Fruit fly (Drosophila melanogaster): Measurements from ENCODE around the gene CG31301.

The CG31301 gene

dm6 chr3R:15346018-15346383 is at the start of gene CG31301, which contains the start of gene Surf4:
Gene CG31301, plus strand, starts transcription at chr3R:15346205.
Gene Surf4, minus strand, starts transcription at chr3R:15346176.
- no peak for TF ChIP-seq Mio (GFP tag; optimal IDR thresholded peaks at IDR 0.05)
- no peak for TF ChIP-seq h (GFP tag; optimal IDR thresholded peaks at IDR 0.05)
- TF ChIP-seq Myc (optimal IDR thresholded peaks at IDR 0.05), result peak; percentile 3
- no peak for TF ChIP-seq CG9705 (GFP tag; optimal IDR thresholded peaks at IDR 0.05)
- TF ChIP-seq Dfd (GFP tag; optimal IDR thresholded peaks at IDR 0.05), result no peak
- no peak for TF ChIP-seq tai (GFP tag; optimal IDR thresholded peaks at IDR 0.05)
- no peak for TF ChIP-seq Hr78 (GFP tag; optimal IDR thresholded peaks at IDR 0.05)

DNA sequence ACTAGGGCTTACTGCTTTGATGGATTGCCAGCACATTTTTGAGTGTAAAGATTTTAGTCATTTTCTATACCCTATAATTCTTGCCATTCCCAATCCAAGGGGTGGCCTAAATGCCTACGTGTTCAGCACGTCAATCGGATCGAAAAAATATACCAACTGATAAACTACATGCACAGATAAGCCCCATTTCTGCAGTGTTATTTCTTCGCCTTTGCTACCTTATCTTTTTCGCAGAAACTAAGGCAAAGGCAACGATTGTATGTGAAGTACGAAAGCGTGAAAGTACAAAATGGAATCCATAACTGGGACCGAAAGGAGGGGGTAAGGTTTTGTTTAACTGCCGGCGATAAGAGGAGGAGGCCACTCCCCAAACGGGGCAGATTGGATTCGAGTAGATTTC is 48.1 kb upstream of the CG31301 start:
- TF ChIP-seq psq (GFP tag; optimal IDR thresholded peaks at IDR 0.05) (peak; percentile 94), usp (GFP tag; optimal IDR thresholded peaks at IDR 0.05) (no peak), Rel (GFP tag; optimal IDR thresholded peaks at IDR 0.05) (no peak), Rel (tag; optimal IDR thresholded peaks at IDR 0.05) (peak; percentile 59), GATAd (GFP tag; optimal IDR thresholded peaks at IDR 0.05) (no peak), Hr83 (GFP tag; optimal IDR thresholded peaks at IDR 0.05; ENCODE audit: poor library complexity, severe bottlenecking) (peak; percentile 13), h (GFP tag; optimal IDR thresholded peaks at IDR 0.05) (peak; percentile 45), Hnf4 (GFP tag; optimal IDR thresholded peaks at IDR 0.05) (no peak), dl (GFP tag; optimal IDR thresholded peaks at IDR 0.05; ENCODE audit: insufficient read depth in 1 of 2, partially characterized antibody in 2 of 2) (peak in 1 of 2 experiments; percentile 17)

dm6 chr3R:15305246-15305645 is 40.8 kb upstream of the CG31301 start:
- TF ChIP-seq woc (GFP tag; optimal IDR thresholded peaks at IDR 0.05) (no peak), Dfd (GFP tag; optimal IDR thresholded peaks at IDR 0.05) (peak; percentile 96), pan (optimal IDR thresholded peaks at IDR 0.05) (no peak)

dm6 chr3R:15309924-15310323 is 36.1 kb upstream of the CG31301 start, which contains the start of gene Tm2:
Gene Tm2, plus strand, starts transcription at chr3R:15310193.
- TF ChIP-seq Jra (GFP tag; optimal IDR thresholded peaks at IDR 0.05), result no peak
- TF ChIP-seq jim (GFP tag; optimal IDR thresholded peaks at IDR 0.05), result no peak

DNA sequence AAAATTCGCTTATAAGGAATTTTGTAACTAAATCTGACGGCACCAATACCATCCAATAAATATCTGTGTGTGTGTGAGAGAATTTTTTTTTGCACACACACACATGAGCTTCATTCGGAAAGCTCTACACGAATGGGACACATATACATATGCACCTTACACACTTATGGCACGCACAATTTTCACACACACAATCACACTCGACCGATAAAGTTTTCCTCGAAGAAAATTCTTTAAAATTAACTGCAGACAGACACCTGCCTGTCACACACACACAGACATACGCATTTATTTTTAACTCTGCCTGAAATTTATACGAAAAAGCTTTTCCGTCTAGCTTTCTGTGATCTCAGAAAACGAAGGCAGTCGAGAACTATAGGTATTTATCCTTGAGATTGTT is 35.3 kb upstream of the CG31301 start:
- TF ChIP-seq Sp1 (GFP tag; optimal IDR thresholded peaks at IDR 0.05) (no peak), jim (GFP tag; optimal IDR thresholded peaks at IDR 0.05) (no peak), tai (GFP tag; optimal IDR thresholded peaks at IDR 0.05) (no peak), Hnf4 (GFP tag; optimal IDR thresholded peaks at IDR 0.05) (no peak), OdsH (GFP tag; optimal IDR thresholded peaks at IDR 0.05) (no peak), dl (GFP tag; optimal IDR thresholded peaks at IDR 0.05; ENCODE audit: insufficient read depth in 1 of 2, partially characterized antibody in 2 of 2) (no peak), rgr (GFP tag; optimal IDR thresholded peaks at IDR 0.05) (no peak), foxo (GFP tag; optimal IDR thresholded peaks at IDR 0.05) (no peak), sv (GFP tag; optimal IDR thresholded peaks at IDR 0.05) (no peak), lola (GFP tag; optimal IDR thresholded peaks at IDR 0.05) (no peak), brk (GFP tag; optimal IDR thresholded peaks at IDR 0.05) (no peak), Jra (GFP tag; optimal IDR thresholded peaks at IDR 0.05) (no peak), Hr78 (GFP tag; optimal IDR thresholded peaks at IDR 0.05) (no peak), fru (GFP tag; optimal IDR thresholded peaks at IDR 0.05) (no peak), ey (GFP tag; optimal IDR thresholded peaks at IDR 0.05) (no peak), h (GFP tag; optimal IDR thresholded peaks at IDR 0.05) (no peak), dsf (GFP tag; optimal IDR thresholded peaks at IDR 0.05; ENCODE audit: borderline replicate concordance) (no peak)

dm6 chr3R:15313836-15314235 is 32.2 kb upstream of the CG31301 start:
- no peak for TF ChIP-seq N (GFP tag; optimal IDR thresholded peaks at IDR 0.05)
- TF ChIP-seq dl (GFP tag; optimal IDR thresholded peaks at IDR 0.05; ENCODE audit: insufficient read depth in 1 of 2, partially characterized antibody in 2 of 2), result no peak
- no peak for TF ChIP-seq brk (GFP tag; optimal IDR thresholded peaks at IDR 0.05)
- no peak for TF ChIP-seq ey (GFP tag; optimal IDR thresholded peaks at IDR 0.05)
- no peak for TF ChIP-seq Hr78 (GFP tag; optimal IDR thresholded peaks at IDR 0.05)
- TF ChIP-seq OdsH (GFP tag; optimal IDR thresholded peaks at IDR 0.05), result no peak
- no peak for TF ChIP-seq foxo (GFP tag; optimal IDR thresholded peaks at IDR 0.05)
- TF ChIP-seq tai (GFP tag; optimal IDR thresholded peaks at IDR 0.05), result no peak
- TF ChIP-seq CrebA (GFP tag; optimal IDR thresholded peaks at IDR 0.05; ENCODE audit: borderline replicate concordance), result no peak
- no peak for TF ChIP-seq usp (GFP tag; optimal IDR thresholded peaks at IDR 0.05)
- TF ChIP-seq HLH106 (tag; optimal IDR thresholded peaks at IDR 0.05), result no peak
- TF ChIP-seq br (GFP tag; optimal IDR thresholded peaks at IDR 0.05), result no peak
- TF ChIP-seq Vsx2 (GFP tag; optimal IDR thresholded peaks at IDR 0.05; ENCODE audit: partially characterized antibody), result no peak
- no peak for TF ChIP-seq Sp1 (GFP tag; optimal IDR thresholded peaks at IDR 0.05)
- no peak for TF ChIP-seq pan (optimal IDR thresholded peaks at IDR 0.05)
- TF ChIP-seq Rel (GFP tag; optimal IDR thresholded peaks at IDR 0.05), result no peak
- no peak for TF ChIP-seq Rel (tag; optimal IDR thresholded peaks at IDR 0.05)
- no peak for TF ChIP-seq Hr83 (GFP tag; optimal IDR thresholded peaks at IDR 0.05; ENCODE audit: poor library complexity, severe bottlenecking)

Measured in whole organism, wandering third instar larva.